Fruit fly (Drosophila melanogaster): Measurements from ENCODE around the gene Prosbeta6.

Prosbeta6 gene

dm6 chr3L:16602736-16603144 is 7.5 kb downstream of the Prosbeta6 start, which contains the start of gene Arts (continued):
- TF ChIP-seq CG11762 (GFP tag; optimal IDR thresholded peaks at IDR 0.05; ENCODE audit: insufficient read depth) (no peak), salr (GFP tag; optimal IDR thresholded peaks at IDR 0.05) (no peak), Sox15 (GFP tag; optimal IDR thresholded peaks at IDR 0.05) (no peak), ss (GFP tag; optimal IDR thresholded peaks at IDR 0.05) (peak in 1 of 2 experiments; percentile 49), Gug (GFP tag; IDR thresholded peaks at IDR 0.05) (no peak), CG8119 (GFP tag; IDR thresholded peaks at IDR 0.05) (no peak), CG6808 (GFP tag; optimal IDR thresholded peaks at IDR 0.05) (peak; percentile 59), Blimp-1 (GFP tag; optimal IDR thresholded peaks at IDR 0.05) (no peak), CG16779 (tag; optimal IDR thresholded peaks at IDR 0.05) (no peak), CG4318 (GFP tag; optimal IDR thresholded peaks at IDR 0.05) (no peak), svp (GFP tag) (peak; percentile 74), CG31627 (GFP tag; optimal IDR thresholded peaks at IDR 0.05) (peak; percentile 26), esn (GFP tag; optimal IDR thresholded peaks at IDR 0.05) (peak; percentile 41), OdsH (GFP tag; optimal IDR thresholded peaks at IDR 0.05) (peak; percentile 20), pdm3 (GFP tag; optimal IDR thresholded peaks at IDR 0.05) (peak; percentile 25), Sox14 (GFP tag; optimal IDR thresholded peaks at IDR 0.05) (peak; percentile 6), CG8319 (GFP tag; optimal IDR thresholded peaks at IDR 0.05) (no peak), CG11294 (GFP tag; IDR thresholded peaks at IDR 0.05) (no peak)

dm6 chr3L:16594922-16595518 is 15.2 kb downstream of the Prosbeta6 start, which contains the start of the genes spd-2 and Apl:
Gene spd-2 (minus strand): TSS chr3L:16595014.
Gene Apl (plus strand): TSS chr3L:16595181.
- TF ChIP-seq CG6276 (GFP tag; optimal IDR thresholded peaks at IDR 0.05) (no peak), CG1621 (tag; optimal IDR thresholded peaks at IDR 0.05) (peak; percentile 12), Eip93F (GFP tag; optimal IDR thresholded peaks at IDR 0.05) (no peak)

- TF ChIP-seq Eip78C (GFP tag) (peak; percentile 69), Eip93F (GFP tag; optimal IDR thresholded peaks at IDR 0.05) (no peak)
Measured at dm6 chr3L:16590860-16591259, 19.4 kb downstream of the Prosbeta6 start, which contains the start of gene tra. Gene tra (minus strand): TSS chr3L:16591050.

dm6 chr3L:16587994-16588622 is 22.1 kb downstream of the Prosbeta6 start:
- peak; percentile 52 for TF ChIP-seq lz (GFP tag; optimal IDR thresholded peaks at IDR 0.05)
- peak; percentile 38; the same call in 1 of the 3 replicates for TF ChIP-seq CG6163 (GFP tag; IDR thresholded peaks at IDR 0.05)
- TF ChIP-seq CG6276 (GFP tag; optimal IDR thresholded peaks at IDR 0.05) = no peak
- peak; percentile 21 for TF ChIP-seq CG11902 (GFP tag; optimal IDR thresholded peaks at IDR 0.05)
- TF ChIP-seq acj6 (GFP tag; optimal IDR thresholded peaks at IDR 0.05) = peak; percentile 30
- TF ChIP-seq CG8119 (GFP tag; IDR thresholded peaks at IDR 0.05) = 0 out of 3 replicates have a peak, but pooled peaks have one; percentile 54
- no peak for TF ChIP-seq svp (GFP tag)
- TF ChIP-seq Ets96B (tag; optimal IDR thresholded peaks at IDR 0.05) = peak; percentile 50
- peak; percentile 43; the same call in 1 of the 2 replicates for TF ChIP-seq CG15336 (GFP tag; IDR thresholded peaks at IDR 0.05)
- peak; percentile 53 for TF ChIP-seq fkh (GFP tag; optimal IDR thresholded peaks at IDR 0.05)
- TF ChIP-seq CG6854 (GFP tag; optimal IDR thresholded peaks at IDR 0.05) = no peak
- peak; percentile 55 for TF ChIP-seq OdsH (GFP tag; optimal IDR thresholded peaks at IDR 0.05)
- TF ChIP-seq CG6808 (GFP tag; optimal IDR thresholded peaks at IDR 0.05) = no peak
- TF ChIP-seq CG3919 (GFP tag; optimal IDR thresholded peaks at IDR 0.05) = peak; percentile 59
- no peak for TF ChIP-seq Sox15 (GFP tag; optimal IDR thresholded peaks at IDR 0.05)
- no peak for TF ChIP-seq CG9139 (GFP tag; optimal IDR thresholded peaks at IDR 0.05)
- no peak for TF ChIP-seq fd85E (GFP tag; optimal IDR thresholded peaks at IDR 0.05)
- peak; percentile 37 for TF ChIP-seq CG1621 (tag; optimal IDR thresholded peaks at IDR 0.05)
- TF ChIP-seq CG6792 (GFP tag; optimal IDR thresholded peaks at IDR 0.05) = peak; percentile 10
- TF ChIP-seq esn (GFP tag; optimal IDR thresholded peaks at IDR 0.05) = peak; percentile 66
- TF ChIP-seq CG34406 (GFP tag; optimal IDR thresholded peaks at IDR 0.05) = no peak
- TF ChIP-seq Smox (GFP tag; optimal IDR thresholded peaks at IDR 0.05) = no peak
- no peak for TF ChIP-seq CG7368 (GFP tag; optimal IDR thresholded peaks at IDR 0.05)
- no peak for TF ChIP-seq dac (GFP tag; optimal IDR thresholded peaks at IDR 0.05)
- no peak for TF ChIP-seq salr (GFP tag; optimal IDR thresholded peaks at IDR 0.05)
- TF ChIP-seq CG32006 (GFP tag; optimal IDR thresholded peaks at IDR 0.05) = no peak
- TF ChIP-seq Sox14 (GFP tag; optimal IDR thresholded peaks at IDR 0.05) = peak; percentile 64
- TF ChIP-seq Eip75B (GFP tag; optimal IDR thresholded peaks at IDR 0.05) = peak; percentile 32
- TF ChIP-seq pdm3 (GFP tag; optimal IDR thresholded peaks at IDR 0.05) = no peak
- no peak for TF ChIP-seq CG4318 (GFP tag; optimal IDR thresholded peaks at IDR 0.05)
- peak; percentile 57 for TF ChIP-seq CG3032 (tag; optimal IDR thresholded peaks at IDR 0.05)
- TF ChIP-seq Sox102F (GFP tag; optimal IDR thresholded peaks at IDR 0.05) = no peak

Measured in whole organism, prepupa.